Fruit fly (Drosophila melanogaster) whole organism, prepupa: ENCODE measurements around the gene CG13123.

Experiments used
- CG8632 ChIP-seq: fragments of 200-800 bp; sonication (Bioruptor generic); optimal IDR thresholded peaks from 3 replicates; lab custom pipeline; 2016; ENCODE audit warnings: missing biosample characterization, missing genetic modification characterization
- Sox15 ChIP-seq: fragments of 200-800 bp; sonication (Bioruptor generic); optimal IDR thresholded peaks from 3 replicates; lab custom pipeline; 2016; ENCODE audit warnings: missing biosample characterization, missing genetic modification characterization

DNA sequence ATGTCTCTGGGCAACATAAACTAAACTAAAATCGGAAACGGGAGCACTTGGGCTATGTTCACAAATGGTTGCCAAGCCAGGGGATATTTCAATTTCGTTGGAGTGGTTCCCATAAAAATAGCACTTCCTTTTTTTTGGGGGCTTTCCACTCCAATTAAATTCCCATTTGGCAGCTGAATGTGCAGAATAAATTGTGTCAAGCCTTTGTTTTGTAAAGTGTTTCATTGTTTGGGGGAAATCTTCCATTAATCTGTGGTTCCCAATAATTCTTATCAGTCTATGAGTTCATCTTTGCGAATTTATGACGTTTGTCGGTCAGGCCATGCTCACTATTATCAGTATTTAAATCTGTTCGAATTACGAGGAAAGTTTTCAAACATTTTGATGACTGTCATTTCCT, 15.0 kb downstream of the CG13123 start:
- TF ChIP-seq Sox15 (GFP tag; lab: Kevin White, UChicago), result no peak
- TF ChIP-seq CG8632 (GFP tag; lab: Kevin White, UChicago), result no peak
